Worm (Caenorhabditis elegans) whole organism, L1 larva: Measurements from ENCODE around the gene unc-115.

ENCODE experiments used
- C04F5.9 ChIP-seq: sonication (generic microtip); optimal IDR thresholded peaks from 2 replicates; lab custom pipeline; 2016; ENCODE audit warnings: missing genetic modification characterization, missing compliant biosample characterization
- C34B4.2 ChIP-seq: sonication (generic microtip); optimal IDR thresholded peaks from 2 replicates; lab custom pipeline; 2017; ENCODE audit warnings: mild to moderate bottlenecking, missing genetic modification characterization, missing compliant biosample characterization
- aha-1 ChIP-seq: fragments of 150-350 bp; optimal IDR thresholded peaks from 2 replicates; lab custom pipeline; 2014; ENCODE audit warnings: missing biosample characterization, missing genetic modification characterization
- alr-1 ChIP-seq: fragments of 200-800 bp; sonication (Bioruptor generic); optimal IDR thresholded peaks from 2 replicates; lab custom pipeline; 2018; ENCODE audit warnings: borderline replicate concordance, mild to moderate bottlenecking, missing genetic modification characterization, missing compliant biosample characterization
- aly-2 ChIP-seq: fragments of 150-350 bp; optimal IDR thresholded peaks from 2 replicates; lab custom pipeline; 2014; ENCODE audit warnings: missing biosample characterization, missing genetic modification characterization
- ceh-88 ChIP-seq: fragments of 200-800 bp; sonication (Bioruptor generic); IDR thresholded peaks from 2 replicates; pipeline ENCODE4 v1.3.6; 2022; ENCODE audit warnings: missing genetic modification characterization, missing compliant biosample characterization
- ceh-90 ChIP-seq: sonication (generic microtip); optimal IDR thresholded peaks from 2 replicates; lab custom pipeline; 2016; ENCODE audit warnings: missing genetic modification characterization, missing compliant biosample characterization
- ces-1 ChIP-seq: fragments of 150-350 bp; optimal IDR thresholded peaks from 2 replicates; lab custom pipeline; 2014; ENCODE audit warnings: missing biosample characterization, missing genetic modification reagents, missing genetic modification characterization
- efl-3 ChIP-seq: fragments of 200-800 bp; sonication (Bioruptor generic); optimal IDR thresholded peaks from 2 replicates; lab custom pipeline; 2018; ENCODE audit warnings: mild to moderate bottlenecking, missing genetic modification characterization, missing compliant biosample characterization
- egl-13 ChIP-seq: sonication (generic microtip); optimal IDR thresholded peaks from 2 replicates; lab custom pipeline; 2016; ENCODE audit warnings: missing genotype, missing genetic modification reagents, missing genetic modification characterization, missing compliant biosample characterization
- ets-5 ChIP-seq: fragments of 200-800 bp; sonication (Bioruptor generic); IDR thresholded peaks from 2 replicates; pipeline ENCODE4 v1.3.6; 2022; ENCODE audit warnings: missing genetic modification characterization, missing compliant biosample characterization
- fkh-4 ChIP-seq: sonication (generic microtip); optimal IDR thresholded peaks from 2 replicates; lab custom pipeline; 2016; ENCODE audit warnings: missing compliant biosample characterization, missing genetic modification characterization, borderline replicate concordance
- fkh-8 ChIP-seq: sonication (generic microtip); optimal IDR thresholded peaks from 2 replicates; lab custom pipeline; 2016; ENCODE audit warnings: mild to moderate bottlenecking, missing genetic modification characterization, missing compliant biosample characterization
- fos-1 ChIP-seq: fragments of 150-350 bp; optimal IDR thresholded peaks from 2 replicates; lab custom pipeline; 2014; ENCODE audit warnings: missing biosample characterization, missing genetic modification characterization
- grh-1 ChIP-seq: fragments of 200-800 bp; sonication (Bioruptor generic); IDR thresholded peaks from 2 replicates; pipeline ENCODE4 v1.3.6; 2022; ENCODE audit warnings: missing genetic modification reagents, missing genetic modification characterization, missing compliant biosample characterization
- irx-1 ChIP-seq: sonication (generic microtip); optimal IDR thresholded peaks from 2 replicates; lab custom pipeline; 2016; ENCODE audit warnings: missing genetic modification characterization, missing compliant biosample characterization
- isw-1 ChIP-seq: fragments of 200-800 bp; sonication (Bioruptor generic); IDR thresholded peaks from 2 replicates; pipeline ENCODE4 v1.3.6; 2022; ENCODE audit warnings: missing genetic modification characterization, missing compliant biosample characterization
- jun-1 ChIP-seq: fragments of 150-350 bp; optimal IDR thresholded peaks from 2 replicates; lab custom pipeline; 2014; ENCODE audit warnings: missing biosample characterization, missing genetic modification reagents, missing genetic modification characterization
- lin-14 ChIP-seq: fragments of 200-800 bp; sonication (Bioruptor generic); optimal IDR thresholded peaks from 2 replicates; lab custom pipeline; 2018; ENCODE audit warnings: mild to moderate bottlenecking, missing genetic modification characterization, moderate library complexity, missing compliant biosample characterization
- lin-15B ChIP-seq: fragments of 150-350 bp; sonication (generic microtip); optimal IDR thresholded peaks from 3 replicates; lab custom pipeline; 2014; ENCODE audit warnings: missing biosample characterization, missing genetic modification characterization
- lin-39 ChIP-seq: fragments of 150-350 bp; optimal IDR thresholded peaks from 2 replicates; lab custom pipeline; 2014; ENCODE audit warnings: missing biosample characterization, missing genetic modification reagents, missing genetic modification characterization
- lsy-2 ChIP-seq, 2 experiments: fragments of 150-350 bp; optimal IDR thresholded peaks; 2 replicates each; lab custom pipeline; 2014; ENCODE audit warnings: missing biosample characterization in 2 of 2, missing genetic modification characterization in 2 of 2
- mab-9 ChIP-seq: fragments of 200-800 bp; sonication (Bioruptor generic); IDR thresholded peaks from 2 replicates; pipeline ENCODE4 v1.3.6; 2022; ENCODE audit warnings: missing genetic modification reagents, missing genetic modification characterization, missing compliant biosample characterization
- mdl-1 ChIP-seq, 2 experiments: fragments of 150-350 bp; optimal IDR thresholded peaks; 2 replicates each; lab custom pipeline; 2014 to 2017; ENCODE audit warnings: missing biosample characterization in 2 of 2, missing genetic modification characterization in 2 of 2, inconsistent platforms in 1 of 2
- nhr-11 ChIP-seq: fragments of 150-350 bp; optimal IDR thresholded peaks from 2 replicates; lab custom pipeline; 2014; ENCODE audit warnings: missing biosample characterization, missing genetic modification characterization
- nhr-12 ChIP-seq: sonication (generic microtip); optimal IDR thresholded peaks from 2 replicates; lab custom pipeline; 2017; ENCODE audit warnings: missing biosample characterization, missing genetic modification characterization
- nhr-19 ChIP-seq: fragments of 200-800 bp; sonication (Bioruptor generic); conservative IDR thresholded peaks from 2 replicates; pipeline ENCODE4 v1.3.6; 2022; ENCODE audit warnings: missing genetic modification characterization, missing compliant biosample characterization
- nhr-20 ChIP-seq: sonication (generic microtip); optimal IDR thresholded peaks from 2 replicates; lab custom pipeline; 2016; ENCODE audit warnings: mild to moderate bottlenecking, missing genetic modification characterization, missing compliant biosample characterization
- nhr-28 ChIP-seq: fragments of 150-350 bp; optimal IDR thresholded peaks from 2 replicates; lab custom pipeline; 2014; ENCODE audit warnings: missing biosample characterization, missing genetic modification characterization
- nhr-47 ChIP-seq: sonication (generic microtip); optimal IDR thresholded peaks from 2 replicates; lab custom pipeline; 2016; ENCODE audit warnings: mild to moderate bottlenecking, missing genetic modification characterization, moderate library complexity, missing compliant biosample characterization
- nhr-71 ChIP-seq: sonication (generic microtip); optimal IDR thresholded peaks from 2 replicates; lab custom pipeline; 2016; ENCODE audit warnings: mild to moderate bottlenecking, missing genetic modification characterization, moderate library complexity, missing compliant biosample characterization
- nhr-76 ChIP-seq: sonication (generic microtip); optimal IDR thresholded peaks from 2 replicates; lab custom pipeline; 2017; ENCODE audit warnings: missing biosample characterization, missing genetic modification characterization
- nhr-77 ChIP-seq: fragments of 150-350 bp; optimal IDR thresholded peaks from 2 replicates; lab custom pipeline; 2014; ENCODE audit warnings: missing biosample characterization, missing genetic modification characterization
- nhr-84 ChIP-seq: sonication (generic microtip); optimal IDR thresholded peaks from 2 replicates; lab custom pipeline; 2017; ENCODE audit warnings: missing biosample characterization, missing genetic modification characterization
- nhr-85 ChIP-seq: sonication (generic microtip); peaks from one replicate; lab custom pipeline; 2016; ENCODE audit warnings: missing genetic modification characterization, inconsistent platforms, missing compliant biosample characterization
- pag-3 ChIP-seq: sonication (generic microtip); optimal IDR thresholded peaks from 2 replicates; lab custom pipeline; 2017; ENCODE audit warnings: missing genetic modification characterization, mild to moderate bottlenecking, missing compliant biosample characterization, antibody characterized with exemption, borderline replicate concordance; ENCODE audit not compliant: insufficient read depth
- pax-3 ChIP-seq: fragments of 200-800 bp; sonication (Bioruptor generic); optimal IDR thresholded peaks from 2 replicates; lab custom pipeline; 2018; ENCODE audit warnings: mild to moderate bottlenecking, missing genetic modification characterization, moderate library complexity, missing compliant biosample characterization
- rnt-1 ChIP-seq: sonication (generic microtip); optimal IDR thresholded peaks from 2 replicates; lab custom pipeline; 2016; ENCODE audit warnings: mild to moderate bottlenecking, missing genetic modification characterization, moderate library complexity, missing compliant biosample characterization
- snpc-4 ChIP-seq: fragments of 150-350 bp; optimal IDR thresholded peaks from 2 replicates; lab custom pipeline; 2014; ENCODE audit warnings: missing biosample characterization, missing genetic modification characterization
- snu-23 ChIP-seq: sonication (generic microtip); optimal IDR thresholded peaks from 2 replicates; lab custom pipeline; 2016; ENCODE audit warnings: missing genetic modification characterization, missing compliant biosample characterization
- sptf-1 ChIP-seq: fragments of 150-350 bp; optimal IDR thresholded peaks from 2 replicates; lab custom pipeline; 2014; ENCODE audit warnings: missing biosample characterization, missing genetic modification characterization
- sup-37 ChIP-seq: fragments of 200-800 bp; sonication (Bioruptor generic); optimal IDR thresholded peaks from 2 replicates; lab custom pipeline; 2018; ENCODE audit warnings: mild to moderate bottlenecking, missing genetic modification characterization, missing compliant biosample characterization
- swsn-7 ChIP-seq: sonication (generic microtip); optimal IDR thresholded peaks from 2 replicates; lab custom pipeline; 2016; ENCODE audit warnings: missing genetic modification characterization, missing compliant biosample characterization
- tbx-2 ChIP-seq: sonication (generic microtip); optimal IDR thresholded peaks from 2 replicates; lab custom pipeline; 2016; ENCODE audit warnings: missing genetic modification characterization, missing compliant biosample characterization
- tlp-1 ChIP-seq: fragments of 150-350 bp; optimal IDR thresholded peaks from 2 replicates; lab custom pipeline; 2014; ENCODE audit warnings: missing biosample characterization, missing genetic modification characterization
- unc-30 ChIP-seq: sonication (generic microtip); optimal IDR thresholded peaks from 2 replicates; lab custom pipeline; 2017; ENCODE audit warnings: missing biosample characterization, missing genetic modification characterization
- unc-62 ChIP-seq: fragments of 150-350 bp; optimal IDR thresholded peaks from 2 replicates; lab custom pipeline; 2014; ENCODE audit warnings: missing biosample characterization, missing genetic modification reagents, missing genetic modification characterization
- unc-98 ChIP-seq: fragments of 200-800 bp; sonication (Bioruptor generic); IDR thresholded peaks from 2 replicates; pipeline ENCODE4 v1.3.6; 2022; ENCODE audit warnings: missing genetic modification characterization, missing compliant biosample characterization
- zag-1 ChIP-seq: fragments of 150-350 bp; optimal IDR thresholded peaks from 2 replicates; lab custom pipeline; 2014; ENCODE audit warnings: missing biosample characterization, missing genetic modification characterization
- zip-4 ChIP-seq: fragments of 200-800 bp; sonication (Bioruptor generic); optimal IDR thresholded peaks from 2 replicates; lab custom pipeline; 2018; ENCODE audit warnings: mild to moderate bottlenecking, missing genetic modification characterization, moderate library complexity, missing compliant biosample characterization

unc-115 gene

DNA sequence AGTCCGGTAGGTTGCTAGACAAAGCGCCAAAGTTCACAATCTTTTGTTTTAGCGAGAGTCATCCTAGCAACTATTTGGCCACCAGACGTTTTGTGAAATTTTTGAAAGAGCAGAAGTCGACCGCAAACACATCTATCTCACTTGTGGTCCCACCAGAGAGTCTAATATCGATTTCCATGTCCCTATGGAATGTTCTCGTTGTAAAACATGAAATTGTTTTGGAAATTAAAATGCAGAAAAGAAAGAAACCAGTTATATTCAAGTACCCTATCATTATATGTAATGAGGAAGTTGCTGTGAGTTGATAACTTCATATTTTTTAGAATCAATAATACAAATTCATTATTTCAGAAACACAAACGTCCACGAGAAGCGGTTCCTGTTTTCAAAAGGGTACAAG is 38.0 kb downstream of the unc-115 start:
- TF ChIP-seq nhr-28 (tag; lab: Kevin White, UChicago) (no peak), tbx-2 (tag; lab: Kevin White, UChicago) (no peak), nhr-12 (tag; lab: Kevin White, UChicago) (no peak), nhr-85 (tag; lab: Kevin White, UChicago) (no peak), sptf-1 (tag; lab: Kevin White, UChicago) (no peak), irx-1 (tag; lab: Kevin White, UChicago) (no peak), nhr-19 (GFP tag; lab: Robert Waterston, UW) (no peak), rnt-1 (tag; lab: Kevin White, UChicago) (no peak), lin-14 (GFP tag; lab: Kevin White, UChicago) (no peak), fkh-8 (tag; lab: Kevin White, UChicago) (no peak), pag-3 (no peak), C34B4.2 (tag; lab: Kevin White, UChicago) (no peak), efl-3 (GFP tag; lab: Kevin White, UChicago) (no peak), ets-5 (GFP tag; lab: Robert Waterston, UW) (no peak), lsy-2 (tag; optimal IDR thresholded peaks at IDR 0.05; lab: Kevin White, UChicago) (no peak), unc-98 (GFP tag; lab: Robert Waterston, UW) (no peak), nhr-47 (tag; lab: Kevin White, UChicago) (no peak), mab-9 (GFP tag; lab: Robert Waterston, UW) (no peak), jun-1 (tag; lab: Kevin White, UChicago) (no peak)

DNA sequence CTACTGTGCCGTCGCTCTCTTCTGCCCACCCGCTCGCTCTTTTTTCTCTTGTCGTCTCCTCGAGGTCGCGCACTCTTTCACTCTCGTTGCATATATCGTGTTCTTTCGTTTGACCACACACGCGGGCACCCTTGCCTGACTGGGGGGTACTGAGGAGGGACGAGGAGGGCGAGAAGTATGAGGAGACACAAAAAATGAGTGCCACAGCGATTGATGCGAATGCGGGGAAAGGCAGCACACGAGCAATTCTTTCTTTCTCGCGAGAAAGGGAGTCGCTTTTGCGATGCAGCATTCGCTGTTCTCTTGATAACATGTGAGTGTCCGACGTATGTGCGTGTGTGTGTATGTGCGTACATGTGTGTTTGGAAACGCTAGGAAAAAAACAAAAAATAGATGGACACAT is 41.8 kb downstream of the unc-115 start:
- peak; percentile 89 for TF ChIP-seq nhr-71 (tag; lab: Kevin White, UChicago)
- TF ChIP-seq tlp-1 (tag; lab: Kevin White, UChicago): no peak
- TF ChIP-seq grh-1 (GFP tag; lab: Robert Waterston, UW): no peak
- TF ChIP-seq ces-1 (GFP tag; lab: Kevin White, UChicago): no peak
- no peak for TF ChIP-seq fkh-4 (tag; lab: Kevin White, UChicago)
- TF ChIP-seq lin-39 (tag; lab: Kevin White, UChicago): no peak
- TF ChIP-seq zag-1 (tag; lab: Kevin White, UChicago): no peak
- no peak for TF ChIP-seq C34B4.2 (tag; lab: Kevin White, UChicago)
- peak; percentile 68 for TF ChIP-seq pax-3 (tag; lab: Kevin White, UChicago)
- peak; percentile 46 for TF ChIP-seq fos-1 (tag; lab: Kevin White, UChicago)
- no peak for TF ChIP-seq unc-62 (GFP tag; lab: Kevin White, UChicago)
- TF ChIP-seq ceh-88 (GFP tag; lab: Robert Waterston, UW): peak; percentile 24; the same call in 1 of the 2 replicates
- TF ChIP-seq efl-3 (GFP tag; lab: Kevin White, UChicago): no peak
- no peak for TF ChIP-seq nhr-84 (tag; lab: Kevin White, UChicago)
- TF ChIP-seq lin-15B (tag; lab: Kevin White, UChicago): no peak
- peak; percentile 72 for TF ChIP-seq nhr-20 (tag; lab: Kevin White, UChicago)
- no peak for TF ChIP-seq nhr-76 (tag; lab: Kevin White, UChicago)
- no peak for TF ChIP-seq aly-2 (tag; lab: Kevin White, UChicago)
- TF ChIP-seq C04F5.9 (tag; lab: Kevin White, UChicago): no peak
- TF ChIP-seq snpc-4: peak; percentile 28
- no peak for TF ChIP-seq ets-5 (GFP tag; lab: Robert Waterston, UW)
- no peak for TF ChIP-seq ceh-90 (tag; lab: Kevin White, UChicago)
- peak; percentile 69 for TF ChIP-seq tbx-2 (tag; lab: Kevin White, UChicago)
- TF ChIP-seq nhr-11 (tag; lab: Kevin White, UChicago): peak; percentile 13
- TF ChIP-seq mdl-1 (tag; optimal IDR thresholded peaks at IDR 0.05; lab: Kevin White, UChicago): peak; percentile 31 to 72
- TF ChIP-seq egl-13 (tag; lab: Kevin White, UChicago): peak; percentile 77
- no peak for TF ChIP-seq alr-1 (tag; lab: Kevin White, UChicago)
- TF ChIP-seq pag-3: peak; percentile 71
- TF ChIP-seq nhr-28 (tag; lab: Kevin White, UChicago): no peak
- peak; percentile 31 for TF ChIP-seq zip-4 (GFP tag; lab: Kevin White, UChicago)
- TF ChIP-seq unc-30 (tag; lab: Kevin White, UChicago): no peak
- TF ChIP-seq snu-23 (GFP tag; lab: Kevin White, UChicago): peak; percentile 82
- peak; percentile 54 for TF ChIP-seq nhr-77 (tag; lab: Kevin White, UChicago)
- TF ChIP-seq isw-1 (GFP tag; lab: Robert Waterston, UW): peak; percentile 40; the same call in 1 of the 2 replicates
- TF ChIP-seq aha-1 (tag; lab: Kevin White, UChicago): no peak
- TF ChIP-seq swsn-7 (tag; lab: Kevin White, UChicago): peak; percentile 78
- no peak for TF ChIP-seq nhr-85 (tag; lab: Kevin White, UChicago)
- peak; percentile 78 for TF ChIP-seq nhr-47 (tag; lab: Kevin White, UChicago)
- TF ChIP-seq irx-1 (tag; lab: Kevin White, UChicago): peak; percentile 74
- TF ChIP-seq sup-37 (GFP tag; lab: Kevin White, UChicago): peak; percentile 53
- peak; percentile 34; the same call in 1 of the 2 replicates for TF ChIP-seq mab-9 (GFP tag; lab: Robert Waterston, UW)
